Fruit fly (Drosophila melanogaster): ENCODE data around the gene CheA84a.
A peak's percentile ranks its signal among the peaks of the same experiment; 100 is the strongest.

CheA84a gene

DNA sequence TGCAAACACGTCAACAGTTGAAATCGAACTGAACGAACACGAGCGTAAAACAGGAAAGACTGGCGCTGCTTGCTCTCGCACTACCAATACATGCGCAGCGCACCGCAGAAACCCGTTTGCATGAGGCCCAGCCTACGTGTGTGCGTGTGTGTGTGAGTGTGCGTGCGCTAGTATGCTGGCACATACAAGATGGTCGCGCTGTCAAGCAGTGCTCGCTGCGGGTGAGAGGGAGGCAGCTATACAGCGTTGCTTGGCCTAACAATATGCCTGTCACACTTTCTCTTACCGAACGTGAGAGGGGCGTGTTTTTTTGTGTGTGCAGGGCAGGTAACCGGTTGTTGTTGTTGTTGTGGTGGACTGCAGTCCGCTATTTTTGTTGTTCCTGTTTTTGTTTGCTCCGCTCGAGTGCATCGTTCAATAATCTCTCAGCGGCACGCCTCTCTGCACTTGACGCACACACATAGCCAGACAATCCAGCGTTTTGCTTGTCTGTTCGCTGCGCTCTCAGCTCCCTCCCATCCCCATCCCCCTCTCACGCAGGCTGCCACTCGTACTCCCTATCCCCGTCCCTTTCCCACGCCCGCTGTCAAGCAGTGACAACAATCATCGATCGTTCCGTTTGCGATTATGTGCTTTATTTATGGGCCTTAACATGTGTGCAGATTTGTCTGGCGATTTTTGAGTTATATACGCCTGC lies 23.1 kb downstream of the CheA84a start, which contains the start of gene grn (continued):
- TF ChIP-seq CG1603 (tag; optimal IDR thresholded peaks at IDR 0.05) (peak; percentile 32), ewg (GFP tag; optimal IDR thresholded peaks at IDR 0.05) (peak; percentile 97), gfzf (GFP tag; optimal IDR thresholded peaks at IDR 0.05) (no peak), NC2β (GFP tag; optimal IDR thresholded peaks at IDR 0.05) (peak; percentile 27), CG18619 (GFP tag; optimal IDR thresholded peaks at IDR 0.05) (no peak), Dref (GFP tag; IDR thresholded peaks at IDR 0.05) (peak; percentile 39; the same call in 1 of the 2 replicates), CG12744 (GFP tag; optimal IDR thresholded peaks at IDR 0.05) (no peak), zen2 (GFP tag; IDR thresholded peaks at IDR 0.05; ENCODE audit: partially characterized antibody) (no peak), jing (GFP tag; optimal IDR thresholded peaks at IDR 0.05) (peak; percentile 32), stwl (tag; optimal IDR thresholded peaks at IDR 0.05) (no peak), Sox102F (GFP tag; optimal IDR thresholded peaks at IDR 0.05) (no peak), inv (GFP tag; IDR thresholded peaks at IDR 0.05; ENCODE audit: partially characterized antibody) (peak; percentile 47; the same call in 1 of the 2 replicates), Dll (GFP tag; IDR thresholded peaks at IDR 0.05; ENCODE audit: partially characterized antibody) (0 out of 4 replicates have a peak, but pooled peaks have one; percentile 31), CG3163 (GFP tag; optimal IDR thresholded peaks at IDR 0.05) (peak; percentile 28), crol (GFP tag; IDR thresholded peaks at IDR 0.05) (peak; percentile 88), sim (GFP tag; IDR thresholded peaks at IDR 0.05) (no peak), gro (GFP tag; optimal IDR thresholded peaks at IDR 0.05) (peak; percentile 33), CG15514 (GFP tag; optimal IDR thresholded peaks at IDR 0.05) (no peak), lmd (GFP tag; IDR thresholded peaks at IDR 0.05) (no peak), sc (optimal IDR thresholded peaks at IDR 0.05) (no peak), sc (GFP tag; optimal IDR thresholded peaks at IDR 0.05) (no peak), CG10147 (GFP tag; optimal IDR thresholded peaks at IDR 0.05) (no peak), Ets97D (GFP tag; optimal IDR thresholded peaks at IDR 0.05) (peak; percentile 63), CG10462 (GFP tag; optimal IDR thresholded peaks at IDR 0.05) (no peak), Dp (GFP tag; optimal IDR thresholded peaks at IDR 0.05) (no peak), tup (GFP tag; optimal IDR thresholded peaks at IDR 0.05) (no peak), vvl (GFP tag; IDR thresholded peaks at IDR 0.05) (peak; percentile 70), Hand (GFP tag; optimal IDR thresholded peaks at IDR 0.05) (no peak), phol (tag; optimal IDR thresholded peaks at IDR 0.05) (peak; percentile 92), CG2199 (GFP tag; IDR thresholded peaks at IDR 0.05) (peak; percentile 82), Hr51 (GFP tag; optimal IDR thresholded peaks at IDR 0.05) (peak; percentile 6 to 30), ind (GFP tag; optimal IDR thresholded peaks at IDR 0.05) (no peak), Adf1 (GFP tag; IDR thresholded peaks at IDR 0.05) (peak; percentile 82), MBD-R2 (GFP tag; IDR thresholded peaks at IDR 0.05) (peak; percentile 36; the same call in 1 of the 2 replicates), CG6854 (GFP tag; optimal IDR thresholded peaks at IDR 0.05) (no peak), yki (optimal IDR thresholded peaks at IDR 0.05) (peak; percentile 15), abd-A (tag; optimal IDR thresholded peaks at IDR 0.05) (peak; percentile 61), chif (GFP tag; optimal IDR thresholded peaks at IDR 0.05) (peak in 1 of 2 experiments; percentile 67), CG34224 (GFP tag; IDR thresholded peaks at IDR 0.05; ENCODE audit: partially characterized antibody) (no peak), CG7271 (tag; optimal IDR thresholded peaks at IDR 0.05) (no peak), CG3407 (GFP tag; optimal IDR thresholded peaks at IDR 0.05) (no peak), mirr (GFP tag; optimal IDR thresholded peaks at IDR 0.05) (peak; percentile 52), CG8281 (tag; optimal IDR thresholded peaks at IDR 0.05) (no peak), CG14014 (GFP tag; IDR thresholded peaks at IDR 0.05) (no peak; the same call in 1 of the 2 replicates), CG12155 (GFP tag; optimal IDR thresholded peaks at IDR 0.05) (no peak), vfl (GFP tag; optimal IDR thresholded peaks at IDR 0.05) (peak; percentile 22), Elba2 (GFP tag; optimal IDR thresholded peaks at IDR 0.05) (no peak), CG3726 (GFP tag; IDR thresholded peaks at IDR 0.05) (no peak), CG17568 (GFP tag; optimal IDR thresholded peaks at IDR 0.05) (no peak)
